Fruit fly (Drosophila melanogaster) whole organism, embryonic: ENCODE data around the gene CG15322.

Source experiments
- Bgb ChIP-seq: fragments of 200-800 bp; sonication (Bioruptor generic); IDR thresholded peaks from 2 replicates; pipeline ENCODE4 v1.3.6; 2022; ENCODE audit warnings: missing biosample characterization, missing genetic modification characterization; ENCODE audit not compliant: partially characterized antibody
- CG10267 ChIP-seq: fragments of 200-800 bp; sonication (Bioruptor generic); optimal IDR thresholded peaks from 2 replicates; lab custom pipeline; 2018; ENCODE audit warnings: missing biosample characterization, mild to moderate bottlenecking, missing genetic modification characterization, moderate library complexity
- CG12744 ChIP-seq: fragments of 200-800 bp; sonication (Bioruptor generic); optimal IDR thresholded peaks from 2 replicates; lab custom pipeline; 2016; ENCODE audit warnings: missing biosample characterization, missing genetic modification characterization
- CG12769 ChIP-seq: fragments of 200-800 bp; sonication (Bioruptor generic); optimal IDR thresholded peaks from 2 replicates; lab custom pipeline; 2019; ENCODE audit warnings: missing biosample characterization, mild to moderate bottlenecking, missing genetic modification characterization, moderate library complexity
- CG13894 ChIP-seq: fragments of 200-800 bp; sonication (Bioruptor generic); optimal IDR thresholded peaks from 3 replicates; lab custom pipeline; 2018; ENCODE audit warnings: missing biosample characterization, mild to moderate bottlenecking, missing genetic modification characterization, moderate library complexity
- CG14667 ChIP-seq: fragments of 200-800 bp; sonication (Bioruptor generic); IDR thresholded peaks from 2 replicates; pipeline ENCODE4 v1.3.6; 2022; ENCODE audit warnings: missing biosample characterization, missing genetic modification characterization
- CG14710 ChIP-seq: fragments of 200-800 bp; sonication (Bioruptor generic); optimal IDR thresholded peaks from 3 replicates; lab custom pipeline; 2019; ENCODE audit warnings: missing biosample characterization, mild to moderate bottlenecking, missing genetic modification characterization, moderate library complexity
- CG14860 ChIP-seq: fragments of 200-800 bp; sonication (Bioruptor generic); IDR thresholded peaks from 3 replicates; pipeline ENCODE4 v1.3.6; 2022; ENCODE audit warnings: missing biosample characterization, missing genetic modification characterization; ENCODE audit not compliant: partially characterized antibody
- CG15601 ChIP-seq: fragments of 200-800 bp; sonication (Bioruptor generic); optimal IDR thresholded peaks from 3 replicates; lab custom pipeline; 2019; ENCODE audit warnings: missing biosample characterization, mild to moderate bottlenecking, missing genetic modification characterization, moderate library complexity
- CG1647 ChIP-seq: fragments of 200-800 bp; sonication (Bioruptor generic); optimal IDR thresholded peaks from 3 replicates; lab custom pipeline; 2016; ENCODE audit warnings: missing biosample characterization, missing genetic modification characterization
- CG17802 ChIP-seq: fragments of 200-800 bp; sonication (Bioruptor generic); optimal IDR thresholded peaks from 2 replicates; lab custom pipeline; 2018; ENCODE audit warnings: missing biosample characterization, mild to moderate bottlenecking, missing genetic modification characterization, moderate library complexity
- CG17829 ChIP-seq: fragments of 200-800 bp; optimal IDR thresholded peaks from 2 replicates; lab custom pipeline; 2019; ENCODE audit warnings: missing biosample characterization, mild to moderate bottlenecking, missing genetic modification characterization, moderate library complexity
- CG18011 ChIP-seq: fragments of 200-800 bp; sonication (Bioruptor generic); optimal IDR thresholded peaks from 2 replicates; lab custom pipeline; 2017; ENCODE audit warnings: missing biosample characterization, missing genetic modification characterization, mild to moderate bottlenecking, moderate library complexity, missing genotype
- CG2120 ChIP-seq: fragments of 200-800 bp; sonication (Bioruptor generic); optimal IDR thresholded peaks from 3 replicates; lab custom pipeline; 2016; ENCODE audit warnings: missing biosample characterization, missing genetic modification characterization
- CG2199 ChIP-seq: fragments of 200-800 bp; sonication (Bioruptor generic); IDR thresholded peaks from 3 replicates; pipeline ENCODE4 v1.3.6; 2022; ENCODE audit warnings: missing biosample characterization, missing genetic modification characterization
- CG30403 ChIP-seq: fragments of 200-800 bp; sonication (Bioruptor generic); optimal IDR thresholded peaks from 3 replicates; lab custom pipeline; 2016; ENCODE audit warnings: missing biosample characterization, missing genetic modification characterization
- CG3847 ChIP-seq: fragments of 200-800 bp; sonication (Bioruptor generic); IDR thresholded peaks from 2 replicates; pipeline ENCODE4 v1.3.6; 2022; ENCODE audit warnings: missing biosample characterization, missing genetic modification characterization
- CG6791 ChIP-seq: fragments of 200-800 bp; sonication (Bioruptor generic); IDR thresholded peaks from 3 replicates; pipeline ENCODE4 v1.3.6; 2022; ENCODE audit warnings: missing biosample characterization, missing genetic modification characterization; ENCODE audit not compliant: partially characterized antibody
- CG8089 ChIP-seq: fragments of 200-800 bp; sonication (Bioruptor generic); optimal IDR thresholded peaks from 3 replicates; lab custom pipeline; 2016; ENCODE audit warnings: missing biosample characterization, missing genetic modification characterization
- CG8388 ChIP-seq: fragments of 200-800 bp; sonication (Bioruptor generic); optimal IDR thresholded peaks from 2 replicates; lab custom pipeline; 2019; ENCODE audit warnings: missing biosample characterization, mild to moderate bottlenecking, missing genetic modification characterization, moderate library complexity
- CG9817 ChIP-seq: fragments of 200-800 bp; sonication (Bioruptor generic); optimal IDR thresholded peaks from 2 replicates; lab custom pipeline; 2018; ENCODE audit warnings: missing biosample characterization, mild to moderate bottlenecking, missing genetic modification characterization, moderate library complexity
- CG9932 ChIP-seq: fragments of 200-800 bp; sonication (Bioruptor generic); IDR thresholded peaks from 2 replicates; pipeline ENCODE4 v1.3.6; 2022; ENCODE audit warnings: missing biosample characterization, missing genetic modification characterization
- Dbx ChIP-seq: fragments of 200-800 bp; sonication (Bioruptor generic); IDR thresholded peaks from 3 replicates; pipeline ENCODE4 v1.3.6; 2022; ENCODE audit warnings: missing biosample characterization, missing genetic modification characterization
- Dll ChIP-seq: fragments of 200-800 bp; sonication (Bioruptor generic); IDR thresholded peaks from 4 replicates; pipeline ENCODE4 v1.3.6; 2022; ENCODE audit warnings: missing biosample characterization, missing genetic modification characterization; ENCODE audit not compliant: partially characterized antibody
- Dp ChIP-seq: fragments of 200-800 bp; sonication (Bioruptor generic); optimal IDR thresholded peaks from 2 replicates; lab custom pipeline; 2018; ENCODE audit warnings: missing biosample characterization, mild to moderate bottlenecking, missing genetic modification characterization, moderate library complexity
- E2f2 ChIP-seq: fragments of 200-800 bp; sonication (Bioruptor generic); IDR thresholded peaks from 2 replicates; pipeline ENCODE4 v1.3.6; 2022; ENCODE audit warnings: missing biosample characterization, missing genetic modification characterization
- Ets97D ChIP-seq: fragments of 200-800 bp; sonication (Bioruptor generic); optimal IDR thresholded peaks from 3 replicates; lab custom pipeline; 2016; ENCODE audit warnings: missing biosample characterization, missing genetic modification characterization
- HmgZ ChIP-seq: fragments of 200-800 bp; sonication (Bioruptor generic); optimal IDR thresholded peaks from 2 replicates; lab custom pipeline; 2018; ENCODE audit warnings: missing biosample characterization, mild to moderate bottlenecking, missing genetic modification characterization
- Hr39 ChIP-seq: fragments of >200 bp; optimal IDR thresholded peaks from 2 replicates; lab custom pipeline; 2017
- MBD-R2 ChIP-seq: fragments of 200-800 bp; sonication (Bioruptor generic); IDR thresholded peaks from 2 replicates; pipeline ENCODE4 v1.3.6; 2022; ENCODE audit warnings: missing biosample characterization, missing genetic modification characterization
- MESR4 ChIP-seq: fragments of 200-800 bp; sonication (Bioruptor generic); optimal IDR thresholded peaks from 2 replicates; lab custom pipeline; 2018; ENCODE audit warnings: missing biosample characterization, mild to moderate bottlenecking, missing genetic modification characterization, moderate library complexity
- Nf-YA ChIP-seq: fragments of 200-800 bp; sonication (Bioruptor generic); IDR thresholded peaks from 2 replicates; pipeline ENCODE4 v1.3.6; 2022; ENCODE audit warnings: missing biosample characterization, missing genetic modification characterization
- Oli ChIP-seq: fragments of 200-800 bp; sonication (Bioruptor generic); optimal IDR thresholded peaks from 2 replicates; lab custom pipeline; 2018; ENCODE audit warnings: missing biosample characterization, mild to moderate bottlenecking, missing genetic modification characterization, moderate library complexity
- amos ChIP-seq: fragments of 200-800 bp; sonication (Bioruptor generic); IDR thresholded peaks from 2 replicates; pipeline ENCODE4 v1.3.6; 2022; ENCODE audit warnings: missing biosample characterization, missing genetic modification characterization; ENCODE audit not compliant: partially characterized antibody
- ato ChIP-seq: fragments of 200-800 bp; sonication (Bioruptor generic); IDR thresholded peaks from 2 replicates; pipeline ENCODE4 v1.3.6; 2022; ENCODE audit warnings: missing biosample characterization, missing genetic modification characterization; ENCODE audit not compliant: partially characterized antibody
- az2 ChIP-seq: fragments of 200-800 bp; sonication (Bioruptor generic); optimal IDR thresholded peaks from 3 replicates; lab custom pipeline; 2016; ENCODE audit warnings: missing biosample characterization, missing genetic modification characterization
- bsh ChIP-seq, 2 experiments: fragments of 200-800 bp; sonication (Bioruptor generic); optimal IDR thresholded peaks; 2 replicates each; lab custom pipeline; 2017 to 2018; ENCODE audit warnings: mild to moderate bottlenecking in 2 of 2, missing biosample characterization in 2 of 2, missing genetic modification characterization in 2 of 2, moderate library complexity in 1 of 2
- hb ChIP-seq: fragments of 200-800 bp; sonication (Bioruptor generic); IDR thresholded peaks from 3 replicates; pipeline ENCODE4 v1.3.6; 2022; ENCODE audit warnings: missing biosample characterization, missing genetic modification characterization; ENCODE audit not compliant: partially characterized antibody
- hbn ChIP-seq: fragments of 200-800 bp; sonication (Bioruptor generic); IDR thresholded peaks from 2 replicates; pipeline ENCODE4 v1.3.6; 2022; ENCODE audit warnings: missing biosample characterization, missing genetic modification characterization; ENCODE audit not compliant: partially characterized antibody
- hkb ChIP-seq, 2 experiments: fragments of 200-800 bp in 1 of 2; fragments of >200 bp in 1 of 2; sonication (Bioruptor generic) in 1 of 2; IDR thresholded peaks in 1 of 2; optimal IDR thresholded peaks in 1 of 2; 2 replicates each; pipeline versions ENCODE4 v1.3.6 to Lab custom; 2017 to 2022; ENCODE audit warnings: missing biosample characterization in 1 of 2, missing genetic modification characterization in 1 of 2
- insv ChIP-seq, 2 experiments: fragments of 200-800 bp; sonication (Bioruptor generic); optimal IDR thresholded peaks; 3 replicates each; lab custom pipeline; 2016 to 2018; ENCODE audit warnings: missing biosample characterization in 2 of 2, missing genetic modification characterization in 2 of 2
- knrl ChIP-seq: fragments of 200-800 bp; sonication (Bioruptor generic); IDR thresholded peaks from 3 replicates; pipeline ENCODE4 v1.3.6; 2022; ENCODE audit warnings: missing biosample characterization, missing genetic modification characterization; ENCODE audit not compliant: partially characterized antibody
- mld ChIP-seq: fragments of 200-800 bp; sonication (Bioruptor generic); IDR thresholded peaks from 3 replicates; pipeline ENCODE4 v1.3.6; 2022; ENCODE audit warnings: missing biosample characterization, missing genetic modification characterization; ENCODE audit not compliant: partially characterized antibody
- nmo ChIP-seq: fragments of 200-800 bp; sonication (Bioruptor generic); optimal IDR thresholded peaks from 2 replicates; lab custom pipeline; 2018; ENCODE audit warnings: missing biosample characterization, mild to moderate bottlenecking, missing genetic modification characterization, moderate library complexity
- pfk ChIP-seq: fragments of 200-800 bp; sonication (Bioruptor generic); optimal IDR thresholded peaks from 2 replicates; lab custom pipeline; 2018; ENCODE audit warnings: missing biosample characterization, mild to moderate bottlenecking, missing genetic modification characterization, moderate library complexity
- stc ChIP-seq: fragments of 200-800 bp; sonication (Bioruptor generic); IDR thresholded peaks from 2 replicates; pipeline ENCODE4 v1.3.6; 2022; ENCODE audit warnings: missing biosample characterization, missing genetic modification characterization
- trem ChIP-seq: fragments of 200-800 bp; optimal IDR thresholded peaks from 3 replicates; lab custom pipeline; 2019; ENCODE audit warnings: missing biosample characterization, mild to moderate bottlenecking, missing genetic modification characterization, moderate library complexity
- twi ChIP-seq: fragments of 200-800 bp; optimal IDR thresholded peaks from 2 replicates; lab custom pipeline; 2019; ENCODE audit warnings: missing biosample characterization, mild to moderate bottlenecking, missing genetic modification characterization, moderate library complexity
- zen ChIP-seq: fragments of 200-800 bp; sonication (Bioruptor generic); optimal IDR thresholded peaks from 3 replicates; lab custom pipeline; 2018; ENCODE audit warnings: missing biosample characterization, mild to moderate bottlenecking, missing genetic modification characterization, moderate library complexity

Gene CG15322

dm6 chrX:20159679-20160140 is 26.3 kb downstream of the CG15322 start, which contains the start of gene Rab35 (continued):
- TF ChIP-seq nmo (GFP tag; lab: Kevin White, UChicago): peak; percentile 64
- TF ChIP-seq CG13894 (tag; lab: Kevin White, UChicago): no peak
- peak; percentile 5 for TF ChIP-seq az2 (GFP tag; lab: Kevin White, UChicago)
- no peak for TF ChIP-seq Hr39
- peak; percentile 91 for TF ChIP-seq amos
- peak; percentile 33 for TF ChIP-seq zen (tag; lab: Kevin White, UChicago)
- peak; percentile 74; the same call in 2 of the 3 replicates for TF ChIP-seq mld (GFP tag; lab: Robert Waterston, UW)
- peak; percentile 64 for TF ChIP-seq CG3847
- peak; percentile 47 for TF ChIP-seq CG30403 (GFP tag; lab: Kevin White, UChicago)
- TF ChIP-seq CG14860 (GFP tag; lab: Robert Waterston, UW): peak; percentile 93
- TF ChIP-seq ato: peak; percentile 84
- TF ChIP-seq hbn (GFP tag; lab: Robert Waterston, UW): peak; percentile 87
- no peak for TF ChIP-seq CG8388 (GFP tag; lab: Kevin White, UChicago)
- peak; percentile 60 for TF ChIP-seq CG9932 (GFP tag; lab: Robert Waterston, UW)
- TF ChIP-seq Dp (GFP tag; lab: Kevin White, UChicago): peak; percentile 86
- no peak for TF ChIP-seq pfk (GFP tag; lab: Kevin White, UChicago)
- TF ChIP-seq CG6791: peak; percentile 92

DNA sequence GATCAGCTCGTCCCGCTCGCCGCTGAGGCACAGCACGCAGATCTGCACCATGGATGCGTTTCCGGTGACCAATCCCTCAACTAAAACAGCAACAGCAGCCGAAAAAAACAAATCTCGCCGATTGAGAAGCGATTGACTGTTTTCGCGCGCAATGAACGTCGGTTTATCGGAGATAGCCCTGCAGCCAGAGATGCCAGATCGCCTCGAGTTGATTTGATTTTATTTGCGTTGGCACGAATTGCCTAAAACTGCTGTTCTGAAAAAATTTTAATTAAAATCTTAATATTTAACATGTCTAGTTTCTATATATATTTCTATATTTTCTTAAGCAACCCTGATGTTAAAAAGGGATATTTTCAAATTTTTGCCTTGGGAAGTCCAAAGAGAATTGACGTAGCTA is 29.2 kb downstream of the CG15322 start:
- TF ChIP-seq HmgZ (tag; lab: Kevin White, UChicago) (no peak), CG14667 (GFP tag; lab: Robert Waterston, UW) (no peak), CG1647 (GFP tag; lab: Kevin White, UChicago) (no peak), CG14710 (tag; lab: Kevin White, UChicago) (no peak), MBD-R2 (peak; percentile 45; the same call in 1 of the 2 replicates), CG12769 (no peak), CG12744 (GFP tag; lab: Kevin White, UChicago) (no peak), trem (tag; lab: Kevin White, UChicago) (peak; percentile 4), CG8089 (GFP tag; lab: Kevin White, UChicago) (no peak), knrl (GFP tag; lab: Robert Waterston, UW) (no peak), Dll (0 out of 4 replicates have a peak, but pooled peaks have one; percentile 20), CG10267 (tag; lab: Kevin White, UChicago) (peak; percentile 28), CG17829 (tag; lab: Kevin White, UChicago) (peak; percentile 30), MESR4 (no peak), twi (tag; lab: Kevin White, UChicago) (no peak), CG18011 (GFP tag; lab: Kevin White, UChicago) (no peak), insv (GFP tag; optimal IDR thresholded peaks at IDR 0.05; lab: Kevin White, UChicago) (no peak), Dbx (no peak), CG15601 (tag; lab: Kevin White, UChicago) (no peak), hb (no peak), CG9817 (tag; lab: Kevin White, UChicago) (peak; percentile 8), bsh (GFP tag; optimal IDR thresholded peaks at IDR 0.05; lab: Kevin White, UChicago) (no peak), E2f2 (GFP tag; lab: Robert Waterston, UW) (peak; percentile 87), Bgb (GFP tag; lab: Robert Waterston, UW) (peak; percentile 30; the same call in 1 of the 2 replicates), CG2120 (GFP tag; lab: Kevin White, UChicago) (peak; percentile 0), hkb (optimal IDR thresholded peaks at IDR 0.05; lab: Kevin White, UChicago) (no peak), hkb (GFP tag; IDR thresholded peaks at IDR 0.05; lab: Robert Waterston, UW) (no peak), stc (GFP tag; lab: Robert Waterston, UW) (no peak), CG2199 (GFP tag; lab: Robert Waterston, UW) (no peak), Nf-YA (no peak), Oli (tag; lab: Kevin White, UChicago) (no peak), CG17802 (no peak), Ets97D (GFP tag; lab: Kevin White, UChicago) (peak; percentile 16)
